Worm (Caenorhabditis elegans) whole organism, L4 larva: Measurements from ENCODE around the gene nspc-19.

Experiments
- Y5F2A.4 ChIP-seq: fragments of 200-800 bp; sonication (Bioruptor generic); optimal IDR thresholded peaks from 2 replicates; lab custom pipeline; 2018; ENCODE audit warnings: mild to moderate bottlenecking, missing genetic modification characterization, missing compliant biosample characterization
- aha-1 ChIP-seq: fragments of 150-350 bp; peaks from one replicate; lab custom pipeline; 2014; ENCODE audit warnings: missing biosample characterization, missing genetic modification characterization
- ama-1 ChIP-seq: fragments of 150-350 bp; optimal IDR thresholded peaks from 2 replicates; lab custom pipeline; 2014; ENCODE audit warnings: inconsistent platforms, mixed read lengths
- ceh-28 ChIP-seq: fragments of 150-350 bp; optimal IDR thresholded peaks from 2 replicates; lab custom pipeline; 2014; ENCODE audit warnings: missing biosample characterization, missing genetic modification reagents, missing genetic modification characterization
- ceh-82 ChIP-seq: sonication (generic microtip); optimal IDR thresholded peaks from 2 replicates; lab custom pipeline; 2017; ENCODE audit warnings: missing biosample characterization, missing genetic modification characterization
- fos-1 ChIP-seq: fragments of 150-350 bp; optimal IDR thresholded peaks from 2 replicates; lab custom pipeline; 2014; ENCODE audit warnings: missing biosample characterization, missing genetic modification characterization
- hmg-1.1 ChIP-seq: fragments of 200-800 bp; sonication (Bioruptor generic); IDR thresholded peaks from 2 replicates; pipeline ENCODE4 v1.3.6; 2022; ENCODE audit warnings: missing genetic modification reagents, missing genetic modification characterization, missing compliant biosample characterization
- jun-1 ChIP-seq: fragments of 150-350 bp; optimal IDR thresholded peaks from 2 replicates; lab custom pipeline; 2014; ENCODE audit warnings: missing biosample characterization, missing genetic modification reagents, missing genetic modification characterization
- lin-13 ChIP-seq: fragments of 150-350 bp; optimal IDR thresholded peaks from 2 replicates; lab custom pipeline; 2014; ENCODE audit warnings: missing biosample characterization, missing genetic modification reagents, missing genetic modification characterization
- nhr-76 ChIP-seq: fragments of 150-350 bp; optimal IDR thresholded peaks from 2 replicates; lab custom pipeline; 2014; ENCODE audit warnings: missing biosample characterization, missing genetic modification characterization
- ztf-11 ChIP-seq: fragments of 150-350 bp; optimal IDR thresholded peaks from 2 replicates; lab custom pipeline; 2014; ENCODE audit warnings: missing biosample characterization, missing genetic modification characterization

ce11 chrX:14484827-14485226 is 43.7 kb upstream of the nspc-19 start, which contains the start of gene M163.8:
- TF ChIP-seq jun-1 (tag; lab: Kevin White, UChicago) (no peak), ceh-82 (tag; lab: Kevin White, UChicago) (no peak), nhr-76 (tag; lab: Kevin White, UChicago) (no peak), ceh-28 (tag; lab: Kevin White, UChicago) (no peak), aha-1 (tag; lab: Kevin White, UChicago) (no peak), hmg-1.1 (no peak), lin-13 (GFP tag; lab: Kevin White, UChicago) (no peak), ama-1 (lab: Kevin White, UChicago) (no peak), fos-1 (tag; lab: Kevin White, UChicago) (no peak), ztf-11 (tag; lab: Kevin White, UChicago) (no peak), Y5F2A.4 (GFP tag; lab: Kevin White, UChicago) (no peak)
